Worm (Caenorhabditis elegans) whole organism, early embryonic: ENCODE measurements around the gene F35D2.6.

ENCODE experiments used
- B0310.2 ChIP-seq: sonication (generic microtip); optimal IDR thresholded peaks from 2 replicates; lab custom pipeline; 2016; ENCODE audit warnings: mild to moderate bottlenecking, missing genetic modification characterization, missing compliant biosample characterization
- F13C5.2 ChIP-seq: sonication (generic microtip); optimal IDR thresholded peaks from 2 replicates; lab custom pipeline; 2017; ENCODE audit warnings: mild to moderate bottlenecking, missing genetic modification characterization, inconsistent platforms, missing compliant biosample characterization
- aly-1 ChIP-seq: sonication (generic microtip); optimal IDR thresholded peaks from 2 replicates; lab custom pipeline; 2016; ENCODE audit warnings: missing genetic modification characterization, missing compliant biosample characterization
- ama-1 ChIP-seq: fragments of 150-350 bp; optimal IDR thresholded peaks from 2 replicates; lab custom pipeline; 2014
- ceh-13 ChIP-seq: fragments of 200-800 bp; sonication (Bioruptor generic); optimal IDR thresholded peaks from 2 replicates; lab custom pipeline; 2018; ENCODE audit warnings: mild to moderate bottlenecking, missing genetic modification characterization, missing compliant biosample characterization
- ceh-36 ChIP-seq: sonication (generic microtip); optimal IDR thresholded peaks from 2 replicates; lab custom pipeline; 2016; ENCODE audit warnings: missing genetic modification characterization, inconsistent platforms, missing compliant biosample characterization
- ets-7 ChIP-seq: sonication (generic microtip); optimal IDR thresholded peaks from 2 replicates; lab custom pipeline; 2016; ENCODE audit warnings: missing genotype, missing genetic modification characterization, missing compliant biosample characterization
- flt-1 ChIP-seq: fragments of 200-800 bp; sonication (Bioruptor generic); IDR thresholded peaks from 2 replicates; pipeline ENCODE4 v1.3.6; 2022; ENCODE audit warnings: missing genetic modification characterization, missing compliant biosample characterization
- hmbx-1 ChIP-seq: sonication (generic microtip); optimal IDR thresholded peaks from 2 replicates; lab custom pipeline; 2016; ENCODE audit warnings: mild to moderate bottlenecking, missing genetic modification characterization, missing compliant biosample characterization
- hmg-4 ChIP-seq: fragments of 200-800 bp; sonication (Bioruptor generic); optimal IDR thresholded peaks from 2 replicates; lab custom pipeline; 2018; ENCODE audit warnings: mild to moderate bottlenecking, missing genetic modification characterization, missing compliant biosample characterization
- hnd-1 ChIP-seq: sonication (generic microtip); optimal IDR thresholded peaks from 2 replicates; lab custom pipeline; 2016; ENCODE audit warnings: missing genetic modification characterization, missing compliant biosample characterization
- pes-1 ChIP-seq: fragments of 200-800 bp; sonication (Bioruptor generic); IDR thresholded peaks from 2 replicates; pipeline ENCODE4 v1.3.6; 2022; ENCODE audit warnings: missing genetic modification reagents, missing genetic modification characterization, missing compliant biosample characterization
- scrt-1 ChIP-seq: fragments of 200-800 bp; sonication (Bioruptor generic); IDR thresholded peaks from 2 replicates; pipeline ENCODE4 v1.3.6; 2022; ENCODE audit warnings: missing genetic modification characterization, missing compliant biosample characterization
- sea-1 ChIP-seq: fragments of 200-800 bp; sonication (Bioruptor generic); conservative IDR thresholded peaks from 2 replicates; pipeline ENCODE4 v1.3.6; 2022; ENCODE audit warnings: missing genetic modification characterization, missing compliant biosample characterization
- tbx-11 ChIP-seq: fragments of 200-800 bp; sonication (Bioruptor generic); IDR thresholded peaks from 2 replicates; pipeline ENCODE4 v1.3.6; 2022; ENCODE audit warnings: missing genetic modification characterization, missing compliant biosample characterization
- tbx-37 ChIP-seq: fragments of 200-800 bp; sonication (Bioruptor generic); conservative IDR thresholded peaks from 2 replicates; pipeline ENCODE4 v1.3.6; 2022; ENCODE audit warnings: missing genetic modification reagents, missing genetic modification characterization, missing compliant biosample characterization
- tra-4 ChIP-seq: sonication (generic microtip); optimal IDR thresholded peaks from 2 replicates; lab custom pipeline; 2017; ENCODE audit warnings: missing genetic modification characterization, missing compliant biosample characterization

Gene F35D2.6

ce11 chrII:7549035-7549434, 28.5 kb upstream of the F35D2.6 start, which contains the start of gene tph-1:
Gene tph-1 (plus strand): TSS chrII:7549335.
- TF ChIP-seq scrt-1 (GFP tag; lab: Robert Waterston, UW) (no peak), F13C5.2 (no peak), ets-7 (tag; lab: Kevin White, UChicago) (no peak), tbx-11 (GFP tag; lab: Robert Waterston, UW) (no peak), ceh-36 (no peak), ceh-13 (GFP tag; lab: Kevin White, UChicago) (no peak), ama-1 (no peak), tra-4 (tag; lab: Kevin White, UChicago) (no peak), hmg-4 (GFP tag; lab: Kevin White, UChicago) (no peak), pes-1 (GFP tag; lab: Robert Waterston, UW) (no peak), sea-1 (no peak), hmbx-1 (no peak)

- TF ChIP-seq F13C5.2 (no peak), sea-1 (no peak), pes-1 (GFP tag; lab: Robert Waterston, UW) (no peak), ceh-36 (no peak), hmg-4 (GFP tag; lab: Kevin White, UChicago) (no peak), ceh-13 (GFP tag; lab: Kevin White, UChicago) (no peak), scrt-1 (GFP tag; lab: Robert Waterston, UW) (no peak), tbx-11 (GFP tag; lab: Robert Waterston, UW) (no peak), aly-1 (tag; lab: Kevin White, UChicago) (no peak), flt-1 (GFP tag; lab: Robert Waterston, UW) (no peak), tbx-37 (GFP tag; lab: Robert Waterston, UW) (no peak)
Measured at ce11 chrII:7553806-7554205, 23.7 kb upstream of the F35D2.6 start, which contains the start of gene ZK1290.10. Gene ZK1290.10 (minus strand): TSS chrII:7553906.

ce11 chrII:7554716-7555247, 22.7 kb upstream of the F35D2.6 start:
- TF ChIP-seq hmg-4 (GFP tag; lab: Kevin White, UChicago), result no peak
- TF ChIP-seq B0310.2 (tag; lab: Kevin White, UChicago), result no peak
- TF ChIP-seq scrt-1 (GFP tag; lab: Robert Waterston, UW), result no peak
- TF ChIP-seq ceh-36, result no peak
- TF ChIP-seq hnd-1 (tag; lab: Kevin White, UChicago), result no peak
- TF ChIP-seq F13C5.2, result no peak
- TF ChIP-seq tra-4 (tag; lab: Kevin White, UChicago), result no peak
- TF ChIP-seq sea-1, result no peak
- TF ChIP-seq tbx-11 (GFP tag; lab: Robert Waterston, UW), result no peak
- TF ChIP-seq flt-1 (GFP tag; lab: Robert Waterston, UW), result no peak
- no peak for TF ChIP-seq ets-7 (tag; lab: Kevin White, UChicago)
- no peak for TF ChIP-seq ceh-13 (GFP tag; lab: Kevin White, UChicago)
- no peak for TF ChIP-seq hmbx-1

ce11 chrII:7555454-7555853, 22.1 kb upstream of the F35D2.6 start, which contains the start of gene ZK1290.14:
Gene ZK1290.14 (minus strand): TSS chrII:7555592.
- no peak for TF ChIP-seq ceh-13 (GFP tag; lab: Kevin White, UChicago)
- TF ChIP-seq tbx-37 (GFP tag; lab: Robert Waterston, UW), result no peak
- no peak for TF ChIP-seq B0310.2 (tag; lab: Kevin White, UChicago)
- TF ChIP-seq pes-1 (GFP tag; lab: Robert Waterston, UW), result no peak

- TF ChIP-seq sea-1, result no peak
- no peak for TF ChIP-seq aly-1 (tag; lab: Kevin White, UChicago)
- TF ChIP-seq tra-4 (tag; lab: Kevin White, UChicago), result no peak
- TF ChIP-seq scrt-1 (GFP tag; lab: Robert Waterston, UW), result no peak
- TF ChIP-seq tbx-37 (GFP tag; lab: Robert Waterston, UW), result no peak
- no peak for TF ChIP-seq flt-1 (GFP tag; lab: Robert Waterston, UW)
- TF ChIP-seq ets-7 (tag; lab: Kevin White, UChicago), result no peak
- no peak for TF ChIP-seq ceh-13 (GFP tag; lab: Kevin White, UChicago)
Measured at ce11 chrII:7557981-7558380, 19.5 kb upstream of the F35D2.6 start.

- TF ChIP-seq tbx-11 (GFP tag; lab: Robert Waterston, UW), result no peak
- TF ChIP-seq hmg-4 (GFP tag; lab: Kevin White, UChicago), result no peak
- no peak for TF ChIP-seq ceh-13 (GFP tag; lab: Kevin White, UChicago)
- TF ChIP-seq sea-1, result no peak
- TF ChIP-seq scrt-1 (GFP tag; lab: Robert Waterston, UW), result no peak
- TF ChIP-seq F13C5.2, result no peak
- TF ChIP-seq flt-1 (GFP tag; lab: Robert Waterston, UW), result no peak
- no peak for TF ChIP-seq ama-1
- no peak for TF ChIP-seq aly-1 (tag; lab: Kevin White, UChicago)
- no peak for TF ChIP-seq ets-7 (tag; lab: Kevin White, UChicago)
- no peak for TF ChIP-seq hmbx-1
- TF ChIP-seq pes-1 (GFP tag; lab: Robert Waterston, UW), result no peak
- no peak for TF ChIP-seq hnd-1 (tag; lab: Kevin White, UChicago)
- no peak for TF ChIP-seq tra-4 (tag; lab: Kevin White, UChicago)
- no peak for TF ChIP-seq B0310.2 (tag; lab: Kevin White, UChicago)
Measured at ce11 chrII:7558864-7559263, 18.6 kb upstream of the F35D2.6 start.

ce11 chrII:7560844-7561243, 16.7 kb upstream of the F35D2.6 start:
- TF ChIP-seq tbx-37 (GFP tag; lab: Robert Waterston, UW), result no peak
- no peak for TF ChIP-seq scrt-1 (GFP tag; lab: Robert Waterston, UW)
- no peak for TF ChIP-seq tra-4 (tag; lab: Kevin White, UChicago)
- TF ChIP-seq flt-1 (GFP tag; lab: Robert Waterston, UW), result no peak
- TF ChIP-seq B0310.2 (tag; lab: Kevin White, UChicago), result no peak
- TF ChIP-seq ets-7 (tag; lab: Kevin White, UChicago), result no peak
- TF ChIP-seq pes-1 (GFP tag; lab: Robert Waterston, UW), result no peak
- no peak for TF ChIP-seq ama-1
- no peak for TF ChIP-seq aly-1 (tag; lab: Kevin White, UChicago)
- no peak for TF ChIP-seq sea-1
